Fruit fly (Drosophila melanogaster) whole organism, wandering third instar larva: ENCODE results near the gene CG13053.

Experiments used
- Abd-B ChIP-seq: fragments of >200 bp; optimal IDR thresholded peaks from 2 replicates; lab custom pipeline; 2017; ENCODE audit warnings: missing biosample characterization, missing genetic modification characterization
- CG32264 ChIP-seq: fragments of 200-800 bp; sonication (Bioruptor generic); optimal IDR thresholded peaks from 2 replicates; lab custom pipeline; 2016; ENCODE audit warnings: missing biosample characterization, missing genetic modification characterization
- CG9705 ChIP-seq: fragments of 200-800 bp; sonication (Bioruptor generic); optimal IDR thresholded peaks from 2 replicates; lab custom pipeline; 2018; ENCODE audit warnings: missing biosample characterization, mild to moderate bottlenecking, missing genetic modification characterization
- CrebA ChIP-seq: fragments of 200-800 bp; sonication (Bioruptor generic); optimal IDR thresholded peaks from 2 replicates; lab custom pipeline; 2016; ENCODE audit warnings: missing biosample characterization, mild to moderate bottlenecking, missing genetic modification characterization, borderline replicate concordance
- Dfd ChIP-seq: fragments of >200 bp; optimal IDR thresholded peaks from 2 replicates; lab custom pipeline; 2017; ENCODE audit warnings: missing biosample characterization, missing genetic modification characterization
- Dif ChIP-seq: fragments of 200-275, 200-300 bp; sonication (Bioruptor generic); optimal IDR thresholded peaks from 2 replicates; lab custom pipeline; 2018; ENCODE audit warnings: missing biosample characterization, missing genetic modification characterization; ENCODE audit not compliant: partially characterized antibody
- GATAd ChIP-seq: sonication (Bioruptor generic); optimal IDR thresholded peaks from 2 replicates; lab custom pipeline; 2016; ENCODE audit warnings: missing biosample characterization, missing genetic modification characterization
- HLH106 ChIP-seq: fragments of 200-800 bp; optimal IDR thresholded peaks from 3 replicates; lab custom pipeline; 2019; ENCODE audit warnings: missing biosample characterization, mild to moderate bottlenecking, missing genetic modification characterization, moderate library complexity
- Hnf4 ChIP-seq: fragments of 200-800 bp; sonication (Bioruptor generic); optimal IDR thresholded peaks from 2 replicates; lab custom pipeline; 2016; ENCODE audit warnings: missing biosample characterization, mild to moderate bottlenecking, missing genetic modification characterization
- Hr78 ChIP-seq: fragments of >200 bp; optimal IDR thresholded peaks from 2 replicates; lab custom pipeline; 2017; ENCODE audit warnings: missing biosample characterization, missing genetic modification characterization
- Hr83 ChIP-seq: fragments of 200-300 bp; sonication (Bioruptor generic); optimal IDR thresholded peaks from 2 replicates; lab custom pipeline; 2016; ENCODE audit warnings: missing biosample characterization, mild to moderate bottlenecking, missing genetic modification characterization, moderate library complexity; ENCODE audit not compliant: poor library complexity, severe bottlenecking
- Jra ChIP-seq: sonication (Bioruptor generic); optimal IDR thresholded peaks from 2 replicates; lab custom pipeline; 2016; ENCODE audit warnings: missing biosample characterization, missing genetic modification characterization
- Mio ChIP-seq: sonication (Bioruptor generic); optimal IDR thresholded peaks from 2 replicates; lab custom pipeline; 2016; ENCODE audit warnings: missing biosample characterization, missing genetic modification characterization
- Myc ChIP-seq: fragments of >200 bp; optimal IDR thresholded peaks from 2 replicates; lab custom pipeline; 2017
- N ChIP-seq: fragments of >200 bp; optimal IDR thresholded peaks from 2 replicates; lab custom pipeline; 2018; ENCODE audit warnings: missing biosample characterization, missing external identifiers, missing genetic modification characterization
- OdsH ChIP-seq: fragments of 200-800 bp; sonication (Bioruptor generic); optimal IDR thresholded peaks from 2 replicates; lab custom pipeline; 2016; ENCODE audit warnings: missing biosample characterization, mild to moderate bottlenecking, missing genetic modification characterization
- Rel ChIP-seq, 2 experiments: fragments of 200-800 bp; sonication (Bioruptor generic) in 1 of 2; optimal IDR thresholded peaks; 2 replicates in 1 of 2; 3 replicates in 1 of 2; lab custom pipeline; 2016 to 2019; ENCODE audit warnings: mild to moderate bottlenecking in 2 of 2, missing biosample characterization in 2 of 2, missing genetic modification characterization in 2 of 2, moderate library complexity in 1 of 2
- Sp1 ChIP-seq: fragments of 200-800 bp; sonication (Bioruptor generic); optimal IDR thresholded peaks from 3 replicates; lab custom pipeline; 2019; ENCODE audit warnings: missing biosample characterization, mild to moderate bottlenecking, missing genetic modification characterization, moderate library complexity
- Vsx2 ChIP-seq: fragments of 200-300, 225-300 bp; sonication (Bioruptor generic); optimal IDR thresholded peaks from 2 replicates; lab custom pipeline; 2018; ENCODE audit warnings: missing biosample characterization, missing genetic modification characterization; ENCODE audit not compliant: partially characterized antibody
- br ChIP-seq: fragments of 200-800 bp; sonication (Bioruptor generic); optimal IDR thresholded peaks from 2 replicates; lab custom pipeline; 2016; ENCODE audit warnings: missing biosample characterization, missing genetic modification characterization
- brk ChIP-seq: fragments of 200-800 bp; sonication (Bioruptor generic); optimal IDR thresholded peaks from 2 replicates; lab custom pipeline; 2016; ENCODE audit warnings: missing biosample characterization, mild to moderate bottlenecking, missing genetic modification characterization
- dl ChIP-seq, 2 experiments: fragments of 175-275, 200-275 bp in 1 of 2; fragments of 200-275 bp in 1 of 2; sonication (Bioruptor generic); optimal IDR thresholded peaks; lab custom pipeline; 2018; ENCODE audit warnings: mild to moderate bottlenecking in 2 of 2, missing biosample characterization in 2 of 2, missing genetic modification characterization in 2 of 2, moderate library complexity in 2 of 2; ENCODE audit not compliant: partially characterized antibody in 2 of 2, insufficient read depth in 1 of 2
- dsf ChIP-seq: sonication (Bioruptor generic); optimal IDR thresholded peaks from 2 replicates; lab custom pipeline; 2016; ENCODE audit warnings: missing biosample characterization, missing genetic modification characterization, borderline replicate concordance
- ey ChIP-seq: fragments of 200-800 bp; sonication (Bioruptor generic); optimal IDR thresholded peaks from 2 replicates; lab custom pipeline; 2016; ENCODE audit warnings: missing biosample characterization, missing genetic modification characterization
- foxo ChIP-seq, 2 experiments: fragments of 200-800 bp; sonication (Bioruptor generic); optimal IDR thresholded peaks; 2 replicates in 1 of 2; 3 replicates in 1 of 2; lab custom pipeline; 2016 to 2017; ENCODE audit warnings: missing biosample characterization in 2 of 2, missing genetic modification characterization in 2 of 2
- fru ChIP-seq: fragments of 200-800 bp; sonication (Bioruptor generic); optimal IDR thresholded peaks from 3 replicates; lab custom pipeline; 2016; ENCODE audit warnings: missing biosample characterization, mild to moderate bottlenecking, missing genetic modification characterization
- h ChIP-seq: fragments of 200-800 bp; sonication (Bioruptor generic); optimal IDR thresholded peaks from 3 replicates; lab custom pipeline; 2016; ENCODE audit warnings: missing biosample characterization, mild to moderate bottlenecking, missing genetic modification characterization
- jim ChIP-seq: fragments of 175-275, 200-325 bp; sonication (Bioruptor generic); optimal IDR thresholded peaks from 2 replicates; lab custom pipeline; 2016; ENCODE audit warnings: missing biosample characterization, mild to moderate bottlenecking, missing genetic modification characterization
- lola ChIP-seq: fragments of >200 bp; optimal IDR thresholded peaks from 2 replicates; lab custom pipeline; 2017; ENCODE audit warnings: missing biosample characterization, missing genetic modification characterization
- pan ChIP-seq: fragments of >200 bp; optimal IDR thresholded peaks from 2 replicates; lab custom pipeline; 2017
- psq ChIP-seq: fragments of 200-800 bp; sonication (Bioruptor generic); optimal IDR thresholded peaks from 3 replicates; lab custom pipeline; 2017; ENCODE audit warnings: missing biosample characterization, mild to moderate bottlenecking, missing genetic modification characterization, moderate library complexity
- rgr ChIP-seq: fragments of 200-800 bp; sonication (Bioruptor generic); optimal IDR thresholded peaks from 3 replicates; lab custom pipeline; 2016; ENCODE audit warnings: missing biosample characterization, mild to moderate bottlenecking, missing genetic modification characterization
- sage ChIP-seq: fragments of 200-800 bp; sonication (Bioruptor generic); optimal IDR thresholded peaks from 2 replicates; lab custom pipeline; 2016; ENCODE audit warnings: missing biosample characterization, mild to moderate bottlenecking, missing genetic modification characterization
- sv ChIP-seq: fragments of 200-800 bp; sonication (Bioruptor generic); optimal IDR thresholded peaks from 3 replicates; lab custom pipeline; 2016; ENCODE audit warnings: missing biosample characterization, missing genetic modification characterization
- tai ChIP-seq: sonication (Bioruptor generic); optimal IDR thresholded peaks from 2 replicates; lab custom pipeline; 2016; ENCODE audit warnings: missing biosample characterization, missing genetic modification characterization
- usp ChIP-seq: fragments of >200 bp; optimal IDR thresholded peaks from 2 replicates; lab custom pipeline; 2017; ENCODE audit warnings: missing biosample characterization, missing genetic modification characterization
- woc ChIP-seq: sonication (Bioruptor generic); optimal IDR thresholded peaks from 2 replicates; lab custom pipeline; 2016; ENCODE audit warnings: missing biosample characterization, mild to moderate bottlenecking, missing genetic modification characterization

CG13053 gene

dm6 chr3L:16214533-16215207 lies 44.9 kb downstream of the CG13053 start:
- TF ChIP-seq brk (GFP tag; lab: Kevin White, UChicago): no peak

DNA sequence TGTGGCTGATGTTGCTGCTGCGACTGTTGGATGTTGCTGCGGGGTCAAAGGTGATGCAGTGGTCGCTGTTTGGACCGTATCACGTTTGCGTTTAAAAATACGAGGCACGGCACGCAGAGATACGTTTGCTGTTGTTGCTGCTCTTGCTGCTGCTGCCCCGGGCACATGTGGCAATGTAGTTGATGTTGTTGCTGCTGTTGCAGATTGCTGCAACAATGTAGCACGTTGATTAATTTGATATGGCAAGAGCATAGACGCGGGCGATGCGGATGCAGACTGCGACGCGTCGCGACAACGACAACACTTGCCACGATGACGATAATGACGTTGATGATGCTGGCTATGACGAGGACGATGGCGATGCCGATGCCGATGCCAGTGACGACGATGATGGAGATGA lies 46.3 kb downstream of the CG13053 start:
- no peak for TF ChIP-seq Hr83 (GFP tag; lab: Kevin White, UChicago)
- no peak for TF ChIP-seq Sp1 (GFP tag; lab: Kevin White, UChicago)
- TF ChIP-seq Dfd (GFP tag; lab: Kevin White, UChicago): no peak
- no peak for TF ChIP-seq brk (GFP tag; lab: Kevin White, UChicago)
- TF ChIP-seq jim (GFP tag; lab: Kevin White, UChicago): no peak
- no peak for TF ChIP-seq lola
- no peak for TF ChIP-seq CrebA (GFP tag; lab: Kevin White, UChicago)
- no peak for TF ChIP-seq sv (GFP tag; lab: Kevin White, UChicago)
- no peak for TF ChIP-seq woc
- no peak for TF ChIP-seq tai (GFP tag; lab: Kevin White, UChicago)
- no peak for TF ChIP-seq CG32264 (GFP tag; lab: Kevin White, UChicago)
- TF ChIP-seq sage (GFP tag; lab: Kevin White, UChicago): no peak
- TF ChIP-seq Dif: no peak
- TF ChIP-seq foxo (GFP tag; optimal IDR thresholded peaks at IDR 0.05; lab: Kevin White, UChicago): no peak

DNA sequence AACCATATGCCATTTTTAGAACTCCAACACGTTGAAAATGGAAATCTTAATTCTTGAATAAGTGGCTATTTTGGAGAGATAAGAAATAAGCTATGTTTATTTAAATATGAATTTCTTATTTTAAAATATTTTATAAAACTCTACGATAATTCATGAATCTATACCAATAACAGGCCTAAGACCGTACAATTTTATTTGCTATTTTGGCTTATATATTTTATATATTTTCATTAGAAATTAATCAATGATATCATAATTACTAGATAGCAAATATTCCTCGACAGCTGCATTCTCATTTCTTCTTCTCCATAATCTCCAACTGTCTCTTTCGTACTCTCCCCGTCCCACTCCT lies 47.6 kb downstream of the CG13053 start:
- TF ChIP-seq Hr78 (GFP tag; lab: Kevin White, UChicago): no peak
- peak; percentile 45 for TF ChIP-seq OdsH (GFP tag; lab: Kevin White, UChicago)
- TF ChIP-seq HLH106 (tag; lab: Kevin White, UChicago): peak; percentile 5
- peak in 1 of 2 experiments; percentile 36 for TF ChIP-seq foxo (GFP tag; optimal IDR thresholded peaks at IDR 0.05; lab: Kevin White, UChicago)
- peak; percentile 66 for TF ChIP-seq psq (GFP tag; lab: Kevin White, UChicago)
- peak; percentile 19 for TF ChIP-seq Sp1 (GFP tag; lab: Kevin White, UChicago)
- TF ChIP-seq ey: no peak
- TF ChIP-seq tai (GFP tag; lab: Kevin White, UChicago): no peak
- TF ChIP-seq, all 38 proteins: peak for 5

dm6 chr3L:16211156-16211935 lies 48.2 kb downstream of the CG13053 start:
- TF ChIP-seq fru (GFP tag; lab: Kevin White, UChicago) (peak; percentile 21), GATAd (no peak), OdsH (GFP tag; lab: Kevin White, UChicago) (peak; percentile 39), foxo (GFP tag; optimal IDR thresholded peaks at IDR 0.05; lab: Kevin White, UChicago) (peak in 1 of 2 experiments; percentile 68), sage (GFP tag; lab: Kevin White, UChicago) (no peak), br (GFP tag; lab: Kevin White, UChicago) (peak; percentile 21), Dif (peak; percentile 63), psq (GFP tag; lab: Kevin White, UChicago) (no peak), jim (GFP tag; lab: Kevin White, UChicago) (peak; percentile 2), HLH106 (tag; lab: Kevin White, UChicago) (peak; percentile 41), sv (GFP tag; lab: Kevin White, UChicago) (no peak), Vsx2 (GFP tag; lab: Kevin White, UChicago) (peak; percentile 45), pan (lab: Kevin White, UChicago) (no peak), N (GFP tag; lab: Kevin White, UChicago) (no peak), tai (GFP tag; lab: Kevin White, UChicago) (peak; percentile 14), Sp1 (GFP tag; lab: Kevin White, UChicago) (peak; percentile 58), lola (no peak), Hr78 (GFP tag; lab: Kevin White, UChicago) (no peak), woc (peak; percentile 31), dl (GFP tag; optimal IDR thresholded peaks at IDR 0.05; lab: Kevin White, UChicago; ENCODE audit: insufficient read depth in 1 of 2, partially characterized antibody in 2 of 2) (peak in 1 of 2 experiments; percentile 47), brk (GFP tag; lab: Kevin White, UChicago) (no peak), CG32264 (GFP tag; lab: Kevin White, UChicago) (no peak), Mio (GFP tag; lab: Kevin White, UChicago) (no peak), Myc (lab: Kevin White, UChicago) (no peak), Abd-B (GFP tag; lab: Kevin White, UChicago) (no peak), h (GFP tag; lab: Kevin White, UChicago) (no peak), Hnf4 (GFP tag; lab: Kevin White, UChicago) (no peak), Rel (GFP tag; optimal IDR thresholded peaks at IDR 0.05; lab: Kevin White, UChicago) (no peak), Rel (tag; optimal IDR thresholded peaks at IDR 0.05; lab: Kevin White, UChicago) (no peak), Dfd (GFP tag; lab: Kevin White, UChicago) (no peak), CrebA (GFP tag; lab: Kevin White, UChicago) (no peak), usp (GFP tag; lab: Kevin White, UChicago) (no peak), rgr (peak; percentile 51), dsf (no peak), ey (peak; percentile 15), CG9705 (no peak), Hr83 (GFP tag; lab: Kevin White, UChicago) (no peak), Jra (no peak)
